Worm (Caenorhabditis elegans) whole organism, late embryonic: Measurements from ENCODE around the gene F54D5.5.

Source experiments
- T23F11.4 ChIP-seq: fragments of 200-800 bp; sonication (Bioruptor generic); optimal IDR thresholded peaks from 2 replicates; lab custom pipeline; 2018; ENCODE audit warnings: mild to moderate bottlenecking, missing genetic modification characterization, missing compliant biosample characterization
- ama-1 ChIP-seq: fragments of 150-350 bp; optimal IDR thresholded peaks from 2 replicates; lab custom pipeline; 2014
- ceh-31 ChIP-seq: sonication (generic microtip); optimal IDR thresholded peaks from 2 replicates; lab custom pipeline; 2016; ENCODE audit warnings: missing genetic modification characterization, missing compliant biosample characterization
- ceh-34 ChIP-seq: sonication (generic microtip); optimal IDR thresholded peaks from 2 replicates; lab custom pipeline; 2016; ENCODE audit warnings: mild to moderate bottlenecking, missing genetic modification characterization, missing compliant biosample characterization
- nhr-232 ChIP-seq: sonication (generic microtip); optimal IDR thresholded peaks from 2 replicates; lab custom pipeline; 2016; ENCODE audit warnings: missing genetic modification characterization, missing compliant biosample characterization
- pha-4 ChIP-seq: fragments of 150-350 bp; optimal IDR thresholded peaks from 2 replicates; lab custom pipeline; 2018; ENCODE audit warnings: missing biosample characterization, missing genetic modification reagents, missing genetic modification characterization
- syd-9 ChIP-seq: sonication (generic microtip); optimal IDR thresholded peaks from 2 replicates; lab custom pipeline; 2016; ENCODE audit warnings: mild to moderate bottlenecking, missing genetic modification characterization, moderate library complexity, missing compliant biosample characterization
- unc-42 ChIP-seq: sonication (generic microtip); optimal IDR thresholded peaks from 2 replicates; lab custom pipeline; 2016; ENCODE audit warnings: missing genotype, missing genetic modification characterization, missing compliant biosample characterization

- TF ChIP-seq ceh-34 = no peak
- no peak for TF ChIP-seq pha-4 (tag; lab: Kevin White, UChicago)
- TF ChIP-seq syd-9 (tag; lab: Kevin White, UChicago) = no peak
- no peak for TF ChIP-seq unc-42 (tag; lab: Kevin White, UChicago)
- TF ChIP-seq ama-1 (lab: Kevin White, UChicago) = no peak
- no peak for TF ChIP-seq ceh-31 (tag; lab: Kevin White, UChicago)
- no peak for TF ChIP-seq T23F11.4
- TF ChIP-seq nhr-232 (tag; lab: Kevin White, UChicago) = no peak
Measured at ce11 chrII:11538741-11539140, 28.1 kb downstream of the F54D5.5 start, which contains the start of gene Y62F5A.9.
